Worm (Caenorhabditis elegans): ENCODE results near the gene F13H8.3.

ce11 chrII:6286865-6287264, 23.1 kb downstream of the F13H8.3 start, which contains the start of gene F13H8.6:
- TF ChIP-seq cog-1 (tag; optimal IDR thresholded peaks at IDR 0.05) (no peak), med-1 (GFP tag; optimal IDR thresholded peaks at IDR 0.05; ENCODE audit: insufficient read depth) (no peak), ref-1 (GFP tag; conservative IDR thresholded peaks at IDR 0.05) (no peak), flt-1 (GFP tag; IDR thresholded peaks at IDR 0.05) (no peak)

Measured in whole organism, midembryonic.